Fruit fly (Drosophila melanogaster) whole organism: Measurements from ENCODE around the gene Rtnl2.

Experiments used
- CG8478 ChIP-seq: fragments of >200 bp; optimal IDR thresholded peaks from 2 replicates; lab custom pipeline; 2018; ENCODE audit warnings: inconsistent platforms
- Dll ChIP-seq: fragments of >200 bp; optimal IDR thresholded peaks from 2 replicates; lab custom pipeline; 2017
- EcR ChIP-seq, 2 experiments: fragments of >200 bp; optimal IDR thresholded peaks; 2 replicates each; lab custom pipeline; 2017; ENCODE audit warnings: missing biosample characterization in 2 of 2, missing genetic modification characterization in 2 of 2, missing genetic modification reagents in 2 of 2
- pan ChIP-seq: fragments of >200 bp; optimal IDR thresholded peaks from 2 replicates; lab custom pipeline; 2017
- psq ChIP-seq: fragments of >200 bp; optimal IDR thresholded peaks from 2 replicates; lab custom pipeline; 2017
- usp ChIP-seq: fragments of >200 bp; optimal IDR thresholded peaks from 2 replicates; lab custom pipeline; 2017; ENCODE audit warnings: missing biosample characterization, missing genetic modification characterization, mixed read lengths

The Rtnl2 gene

dm6 chr3R:7530184-7530821 lies at the start of gene Rtnl2, which contains the start of gene alphaTub84D:
Rtnl2 (minus strand) TSS chr3R:7530241.
alphaTub84D (plus strand) TSS chr3R:7530753.
- TF ChIP-seq EcR (GFP tag; optimal IDR thresholded peaks at IDR 0.05; lab: Kevin White, UChicago): no peak
- TF ChIP-seq CG8478 (lab: Kevin White, UChicago): no peak
- no peak for TF ChIP-seq usp (GFP tag; lab: Kevin White, UChicago)
- no peak for TF ChIP-seq psq
- no peak for TF ChIP-seq Dll (lab: Kevin White, UChicago)
- TF ChIP-seq pan (lab: Kevin White, UChicago): no peak

dm6 chr3R:7572237-7572636 lies 42.2 kb upstream of the Rtnl2 start:
- TF ChIP-seq pan (lab: Kevin White, UChicago): no peak
- no peak for TF ChIP-seq usp (GFP tag; lab: Kevin White, UChicago)
- no peak for TF ChIP-seq CG8478 (lab: Kevin White, UChicago)
- no peak for TF ChIP-seq EcR (GFP tag; optimal IDR thresholded peaks at IDR 0.05; lab: Kevin White, UChicago)
- TF ChIP-seq Dll (lab: Kevin White, UChicago): no peak
- no peak for TF ChIP-seq psq

- TF ChIP-seq usp (GFP tag; lab: Kevin White, UChicago) (no peak), EcR (GFP tag; optimal IDR thresholded peaks at IDR 0.05; lab: Kevin White, UChicago) (no peak), Dll (lab: Kevin White, UChicago) (no peak), CG8478 (lab: Kevin White, UChicago) (no peak), psq (no peak), pan (lab: Kevin White, UChicago) (no peak)
Observed at dm6 chr3R:7551708-7552107, 21.7 kb upstream of the Rtnl2 start, which contains the start of gene CG45545. CG45545 (plus strand) TSS chr3R:7552008.

dm6 chr3R:7548808-7549744 lies 19.0 kb upstream of the Rtnl2 start, which contains the start of gene alpha-Est1:
alpha-Est1 (minus strand) TSS chr3R:7549124.
- TF ChIP-seq usp (GFP tag; lab: Kevin White, UChicago) (no peak), EcR (GFP tag; optimal IDR thresholded peaks at IDR 0.05; lab: Kevin White, UChicago) (no peak), CG8478 (lab: Kevin White, UChicago) (no peak)

dm6 chr3R:7541145-7541860 lies 11.3 kb upstream of the Rtnl2 start, which contains the start of the genes alpha-Est3 and alpha-Est2:
alpha-Est3 (minus strand) TSS chr3R:7541631.
alpha-Est2 (plus strand) TSS chr3R:7541810.
- no peak for TF ChIP-seq CG8478 (lab: Kevin White, UChicago)
- no peak for TF ChIP-seq usp (GFP tag; lab: Kevin White, UChicago)

- TF ChIP-seq psq: no peak
- TF ChIP-seq usp (GFP tag; lab: Kevin White, UChicago): no peak
- TF ChIP-seq CG8478 (lab: Kevin White, UChicago): no peak
- no peak for TF ChIP-seq EcR (GFP tag; optimal IDR thresholded peaks at IDR 0.05; lab: Kevin White, UChicago)
- TF ChIP-seq pan (lab: Kevin White, UChicago): no peak
- TF ChIP-seq Dll (lab: Kevin White, UChicago): no peak
Observed at dm6 chr3R:7538435-7538834, 8.4 kb upstream of the Rtnl2 start, which contains the start of gene alpha-Est4. alpha-Est4 (minus strand) TSS chr3R:7538615.

dm6 chr3R:7536281-7536680 lies 6.2 kb upstream of the Rtnl2 start, which contains the start of gene alpha-Est5:
alpha-Est5 (minus strand) TSS chr3R:7536390.
- TF ChIP-seq EcR (GFP tag; optimal IDR thresholded peaks at IDR 0.05; lab: Kevin White, UChicago): no peak
- TF ChIP-seq Dll (lab: Kevin White, UChicago): no peak
- no peak for TF ChIP-seq CG8478 (lab: Kevin White, UChicago)
- no peak for TF ChIP-seq pan (lab: Kevin White, UChicago)
- TF ChIP-seq psq: no peak

dm6 chr3R:7535606-7536005 lies 5.6 kb upstream of the Rtnl2 start:
- no peak for TF ChIP-seq CG8478 (lab: Kevin White, UChicago)
- no peak for TF ChIP-seq EcR (GFP tag; optimal IDR thresholded peaks at IDR 0.05; lab: Kevin White, UChicago)
- TF ChIP-seq pan (lab: Kevin White, UChicago): no peak
- no peak for TF ChIP-seq Dll (lab: Kevin White, UChicago)
- TF ChIP-seq psq: no peak
- TF ChIP-seq usp (GFP tag; lab: Kevin White, UChicago): no peak

dm6 chr3R:7528677-7529076 lies 1.4 kb downstream of the Rtnl2 start, which contains the start of gene alpha-Est6:
alpha-Est6 (minus strand) TSS chr3R:7528777.
- TF ChIP-seq usp (GFP tag; lab: Kevin White, UChicago) (no peak), CG8478 (lab: Kevin White, UChicago) (no peak), pan (lab: Kevin White, UChicago) (no peak), EcR (GFP tag; optimal IDR thresholded peaks at IDR 0.05; lab: Kevin White, UChicago) (no peak), Dll (lab: Kevin White, UChicago) (no peak), psq (no peak)

- no peak for TF ChIP-seq pan (lab: Kevin White, UChicago)
- no peak for TF ChIP-seq EcR (GFP tag; optimal IDR thresholded peaks at IDR 0.05; lab: Kevin White, UChicago)
- no peak for TF ChIP-seq CG8478 (lab: Kevin White, UChicago)
- TF ChIP-seq usp (GFP tag; lab: Kevin White, UChicago): no peak
- no peak for TF ChIP-seq psq
- no peak for TF ChIP-seq Dll (lab: Kevin White, UChicago)
Observed at dm6 chr3R:7524160-7524559, 5.9 kb downstream of the Rtnl2 start.
